Worm (Caenorhabditis elegans) whole organism, L4 larva: ENCODE data around the gene F40E10.5.

Experiments
- F10B5.3 ChIP-seq: sonication (generic microtip); optimal IDR thresholded peaks from 2 replicates; lab custom pipeline; 2016; ENCODE audit warnings: mild to moderate bottlenecking, missing genetic modification characterization, missing compliant biosample characterization
- F26F4.8 ChIP-seq: fragments of 200-800 bp; sonication (Bioruptor generic); conservative IDR thresholded peaks from 2 replicates; pipeline ENCODE4 v1.3.6; 2022; ENCODE audit warnings: missing genetic modification characterization, missing compliant biosample characterization
- R02D3.7 ChIP-seq: fragments of 150-350 bp; sonication (generic microtip); optimal IDR thresholded peaks from 3 replicates; lab custom pipeline; 2014; ENCODE audit warnings: missing biosample characterization, missing genetic modification characterization
- ZK337.2 ChIP-seq: fragments of 200-800 bp; sonication (Bioruptor generic); IDR thresholded peaks from 2 replicates; pipeline ENCODE4 v1.3.6; 2022; ENCODE audit warnings: missing genetic modification reagents, missing genetic modification characterization, missing compliant biosample characterization
- ZK546.5 ChIP-seq, 2 experiments: sonication (generic microtip); optimal IDR thresholded peaks; 2 replicates each; lab custom pipeline; 2017; ENCODE audit warnings: missing biosample characterization in 2 of 2, missing genetic modification characterization in 2 of 2
- aha-1 ChIP-seq: fragments of 150-350 bp; peaks from one replicate; lab custom pipeline; 2014; ENCODE audit warnings: missing biosample characterization, missing genetic modification characterization
- aly-2 ChIP-seq: sonication (generic microtip); optimal IDR thresholded peaks from 2 replicates; lab custom pipeline; 2018; ENCODE audit warnings: missing biosample characterization, missing genetic modification characterization
- ceh-20 ChIP-seq: fragments of 200-800 bp; sonication (Bioruptor generic); IDR thresholded peaks from 2 replicates; pipeline ENCODE4 v1.3.6; 2022; ENCODE audit warnings: missing genetic modification reagents, missing genetic modification characterization, missing compliant biosample characterization
- ceh-28 ChIP-seq: fragments of 150-350 bp; optimal IDR thresholded peaks from 2 replicates; lab custom pipeline; 2014; ENCODE audit warnings: missing biosample characterization, missing genetic modification reagents, missing genetic modification characterization
- daf-12 ChIP-seq: fragments of 150-350 bp; optimal IDR thresholded peaks from 2 replicates; lab custom pipeline; 2014; ENCODE audit warnings: missing biosample characterization, missing genetic modification reagents, missing genetic modification characterization
- daf-8 ChIP-seq: fragments of 200-800 bp; sonication (Bioruptor generic); IDR thresholded peaks from 2 replicates; pipeline ENCODE4 v1.3.6; 2022; ENCODE audit warnings: missing genetic modification characterization, missing compliant biosample characterization
- dmd-6 ChIP-seq: fragments of 200-800 bp; sonication (Bioruptor generic); IDR thresholded peaks from 2 replicates; pipeline ENCODE4 v1.3.6; 2022; ENCODE audit warnings: missing genetic modification reagents, missing genetic modification characterization, missing compliant biosample characterization
- dmd-9 ChIP-seq: fragments of 200-800 bp; sonication (Bioruptor generic); IDR thresholded peaks from 2 replicates; pipeline ENCODE4 v1.3.6; 2022; ENCODE audit warnings: missing genetic modification reagents, missing genetic modification characterization, missing compliant biosample characterization
- dpl-1 ChIP-seq: fragments of 150-350 bp; optimal IDR thresholded peaks from 2 replicates; lab custom pipeline; 2014; ENCODE audit warnings: missing biosample characterization, missing genetic modification reagents, missing genetic modification characterization
- duxl-1 ChIP-seq: sonication (generic microtip); optimal IDR thresholded peaks from 2 replicates; lab custom pipeline; 2016; ENCODE audit warnings: mild to moderate bottlenecking, missing genetic modification characterization, moderate library complexity, missing compliant biosample characterization; ENCODE audit not compliant: poor library complexity
- egl-27 ChIP-seq: sonication (generic microtip); optimal IDR thresholded peaks from 3 replicates; lab custom pipeline; 2017; ENCODE audit warnings: missing biosample characterization, missing genetic modification reagents, missing genetic modification characterization
- hlh-30 ChIP-seq: sonication (generic microtip); optimal IDR thresholded peaks from 2 replicates; lab custom pipeline; 2017; ENCODE audit warnings: antibody characterized with exemption, mild to moderate bottlenecking, missing genetic modification characterization, missing compliant biosample characterization; ENCODE audit not compliant: insufficient read depth
- hmg-1.1 ChIP-seq: fragments of 200-800 bp; sonication (Bioruptor generic); IDR thresholded peaks from 2 replicates; pipeline ENCODE4 v1.3.6; 2022; ENCODE audit warnings: missing genetic modification reagents, missing genetic modification characterization, missing compliant biosample characterization
- lim-7 ChIP-seq: fragments of 200-800 bp; sonication (Bioruptor generic); IDR thresholded peaks from 2 replicates; pipeline ENCODE4 v1.3.6; 2022; ENCODE audit warnings: missing genetic modification characterization, missing compliant biosample characterization
- lin-1 ChIP-seq: fragments of 200-800 bp; sonication (Bioruptor generic); IDR thresholded peaks from 2 replicates; pipeline ENCODE4 v1.3.6; 2022; ENCODE audit warnings: missing genetic modification reagents, missing genetic modification characterization, missing compliant biosample characterization
- lin-13 ChIP-seq: fragments of 150-350 bp; optimal IDR thresholded peaks from 2 replicates; lab custom pipeline; 2014; ENCODE audit warnings: missing biosample characterization, missing genetic modification reagents, missing genetic modification characterization
- lin-29 ChIP-seq: fragments of 200-800 bp; sonication (Bioruptor generic); IDR thresholded peaks from 2 replicates; pipeline ENCODE4 v1.3.6; 2022; ENCODE audit warnings: missing genetic modification reagents, missing genetic modification characterization, missing compliant biosample characterization
- lin-39 ChIP-seq: fragments of 150-350 bp; optimal IDR thresholded peaks from 2 replicates; lab custom pipeline; 2014; ENCODE audit warnings: missing biosample characterization, missing genetic modification reagents, missing genetic modification characterization
- lir-3 ChIP-seq: sonication (generic microtip); optimal IDR thresholded peaks from 2 replicates; lab custom pipeline; 2016; ENCODE audit warnings: mild to moderate bottlenecking, missing genetic modification characterization, missing compliant biosample characterization
- lsy-2 ChIP-seq, 2 experiments: fragments of 150-350 bp in 1 of 2; sonication (generic microtip) in 1 of 2; optimal IDR thresholded peaks; 2 replicates each; lab custom pipeline; 2014 to 2017; ENCODE audit warnings: missing biosample characterization in 2 of 2, missing genetic modification characterization in 2 of 2
- madf-5 ChIP-seq, 2 experiments: fragments of 200-800 bp; sonication (Bioruptor generic); IDR thresholded peaks; 2 replicates each; pipeline ENCODE4 v1.3.6; 2022; ENCODE audit warnings: missing compliant biosample characterization in 2 of 2, missing genetic modification characterization in 2 of 2
- mdl-1 ChIP-seq, 2 experiments: fragments of 150-350 bp in 1 of 2; sonication (generic microtip) in 1 of 2; optimal IDR thresholded peaks; 2 replicates each; lab custom pipeline; 2014 to 2017; ENCODE audit warnings: missing biosample characterization in 2 of 2, missing genetic modification characterization in 2 of 2
- mdt-29 ChIP-seq: fragments of 200-800 bp; sonication (Bioruptor generic); IDR thresholded peaks from 2 replicates; pipeline ENCODE4 v1.3.6; 2022; ENCODE audit warnings: missing genetic modification reagents, missing genetic modification characterization, missing compliant biosample characterization
- mxl-3 ChIP-seq: fragments of 200-800 bp; sonication (Bioruptor generic); optimal IDR thresholded peaks from 2 replicates; lab custom pipeline; 2018; ENCODE audit warnings: mild to moderate bottlenecking, missing genetic modification characterization, missing compliant biosample characterization
- nhr-10 ChIP-seq: fragments of 150-350 bp; optimal IDR thresholded peaks from 2 replicates; lab custom pipeline; 2014; ENCODE audit warnings: missing biosample characterization, missing genetic modification characterization
- nhr-102 ChIP-seq: sonication (generic microtip); optimal IDR thresholded peaks from 2 replicates; lab custom pipeline; 2016; ENCODE audit warnings: mild to moderate bottlenecking, missing genetic modification characterization, moderate library complexity, missing compliant biosample characterization
- nhr-237 ChIP-seq: sonication (generic microtip); optimal IDR thresholded peaks from 2 replicates; lab custom pipeline; 2017; ENCODE audit warnings: missing biosample characterization, missing genetic modification characterization
- nhr-25 ChIP-seq: sonication (generic microtip); optimal IDR thresholded peaks from 2 replicates; lab custom pipeline; 2017; ENCODE audit warnings: missing genetic modification characterization, mild to moderate bottlenecking, missing compliant biosample characterization, antibody characterized with exemption, moderate library complexity, borderline replicate concordance; ENCODE audit not compliant: insufficient read depth
- nhr-28 ChIP-seq: fragments of 150-350 bp; optimal IDR thresholded peaks from 2 replicates; lab custom pipeline; 2014; ENCODE audit warnings: missing biosample characterization, missing genetic modification characterization
- nhr-42 ChIP-seq: fragments of 200-800 bp; sonication (Bioruptor generic); IDR thresholded peaks from 2 replicates; pipeline ENCODE4 v1.3.6; 2022; ENCODE audit warnings: missing genetic modification characterization, missing compliant biosample characterization
- nhr-76 ChIP-seq: fragments of 150-350 bp; optimal IDR thresholded peaks from 2 replicates; lab custom pipeline; 2014; ENCODE audit warnings: missing biosample characterization, missing genetic modification characterization
- nhr-77 ChIP-seq: fragments of 150-350 bp; optimal IDR thresholded peaks from 2 replicates; lab custom pipeline; 2014; ENCODE audit warnings: missing biosample characterization, missing genetic modification characterization
- pqm-1 ChIP-seq: sonication (generic microtip); optimal IDR thresholded peaks from 2 replicates; lab custom pipeline; 2017; ENCODE audit warnings: missing biosample characterization, missing genetic modification characterization
- saeg-2 ChIP-seq: fragments of 200-800 bp; sonication (Bioruptor generic); IDR thresholded peaks from 2 replicates; pipeline ENCODE4 v1.3.6; 2022; ENCODE audit warnings: missing genetic modification reagents, missing genetic modification characterization, missing compliant biosample characterization
- snpc-1.2 ChIP-seq: fragments of 200-800 bp; sonication (Bioruptor generic); IDR thresholded peaks from 2 replicates; pipeline ENCODE4 v1.3.6; 2022; ENCODE audit warnings: missing genetic modification reagents, missing genetic modification characterization, missing compliant biosample characterization
- spr-3 ChIP-seq: fragments of 200-800 bp; sonication (Bioruptor generic); optimal IDR thresholded peaks from 2 replicates; lab custom pipeline; 2018; ENCODE audit warnings: mild to moderate bottlenecking, missing genetic modification characterization, missing compliant biosample characterization
- tag-97 ChIP-seq: fragments of 200-800 bp; sonication (Bioruptor generic); IDR thresholded peaks from 2 replicates; pipeline ENCODE4 v1.3.6; 2022; ENCODE audit warnings: missing genetic modification characterization, missing compliant biosample characterization
- unc-62 ChIP-seq, 3 experiments: fragments of 150-350 bp in 1 of 3; sonication (generic microtip); optimal IDR thresholded peaks in 2 of 3; peaks in 1 of 3; 1 replicate in 1 of 3; 2 replicates in 2 of 3; lab custom pipeline; 2014 to 2017; ENCODE audit warnings: missing biosample characterization in 3 of 3, missing genetic modification characterization in 3 of 3, missing genetic modification reagents in 3 of 3, missing genotype in 1 of 3
- vab-7 ChIP-seq: fragments of 200-800 bp; sonication (Bioruptor generic); IDR thresholded peaks from 2 replicates; pipeline ENCODE4 v1.3.6; 2022; ENCODE audit warnings: missing genetic modification reagents, missing genetic modification characterization, missing compliant biosample characterization
- zfp-3 ChIP-seq: fragments of 200-800 bp; sonication (Bioruptor generic); conservative IDR thresholded peaks from 2 replicates; pipeline ENCODE4 v1.3.6; 2022; ENCODE audit warnings: missing genetic modification reagents, missing genetic modification characterization, missing compliant biosample characterization
- zip-2 ChIP-seq: fragments of 150-350 bp; optimal IDR thresholded peaks from 2 replicates; lab custom pipeline; 2014; ENCODE audit warnings: missing biosample characterization, missing genetic modification characterization
- ztf-7 ChIP-seq: fragments of 150-350 bp; optimal IDR thresholded peaks from 2 replicates; lab custom pipeline; 2014; ENCODE audit warnings: missing biosample characterization, missing genetic modification characterization

Gene F40E10.5

DNA sequence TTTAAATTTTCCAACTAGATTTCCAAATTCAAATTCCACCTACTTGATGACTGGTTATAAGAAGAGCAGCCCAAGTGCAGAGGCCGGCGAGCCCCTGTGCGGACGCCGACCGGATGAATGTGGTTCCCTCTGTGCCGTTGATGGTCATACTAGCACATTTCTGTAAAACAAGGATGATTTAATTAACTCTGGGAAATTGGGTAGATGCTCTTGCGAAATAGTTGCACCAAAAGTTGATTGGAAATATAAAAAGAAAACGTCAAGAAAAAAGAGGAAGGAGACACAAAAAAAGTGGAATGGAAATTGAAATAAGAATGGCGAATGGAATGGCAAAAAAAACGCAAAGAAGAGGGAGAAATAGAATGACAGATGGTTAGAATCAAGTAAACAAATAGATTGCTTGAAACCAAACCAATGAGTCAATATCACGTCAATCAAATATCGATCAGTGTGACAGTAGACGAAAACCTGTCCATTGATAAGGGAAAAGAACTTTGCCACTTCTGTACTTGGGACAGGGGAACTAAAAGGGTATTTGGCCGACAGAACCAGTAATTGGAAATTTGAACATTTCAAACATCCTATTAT, 5.2 kb downstream of the F40E10.5 start, which contains the start of gene tmem-184 (continued):
- TF ChIP-seq dmd-6 (GFP tag; lab: Robert Waterston, UW) (peak; percentile 97), snpc-1.2 (GFP tag; lab: Robert Waterston, UW) (no peak), lin-39 (tag; lab: Kevin White, UChicago) (no peak)

DNA sequence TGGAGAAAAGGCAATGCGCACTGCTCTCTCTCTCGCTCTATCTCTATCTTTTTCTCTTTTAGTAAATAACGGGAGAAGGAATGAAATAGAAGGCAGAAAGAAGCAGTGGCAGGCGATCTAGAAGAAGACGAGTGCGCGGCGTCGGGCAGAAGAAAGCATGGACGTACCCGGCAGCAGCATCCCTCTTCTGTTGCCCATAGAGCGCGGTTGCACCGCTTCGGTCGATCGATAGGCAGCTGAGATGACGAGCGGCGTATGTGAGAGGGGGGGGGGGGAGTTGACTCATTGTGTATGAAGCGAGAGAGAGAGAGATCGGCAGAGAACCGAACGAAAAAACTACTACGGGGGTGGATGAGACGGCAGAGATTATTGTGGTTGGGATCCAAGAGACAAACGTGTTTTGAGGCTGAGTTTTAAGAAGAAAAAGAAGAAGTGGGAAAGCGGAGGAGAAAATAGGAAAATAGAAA, 6.6 kb downstream of the F40E10.5 start:
- peak; percentile 45 for TF ChIP-seq nhr-237 (tag; lab: Kevin White, UChicago)
- no peak for TF ChIP-seq F26F4.8
- peak; percentile 86 for TF ChIP-seq dmd-6 (GFP tag; lab: Robert Waterston, UW)
- TF ChIP-seq duxl-1 = no peak
- peak; percentile 85 for TF ChIP-seq nhr-28 (tag; lab: Kevin White, UChicago)
- TF ChIP-seq R02D3.7 (tag; lab: Kevin White, UChicago) = no peak
- TF ChIP-seq lin-39 (tag; lab: Kevin White, UChicago) = no peak
- TF ChIP-seq lim-7 (GFP tag; lab: Robert Waterston, UW) = no peak
- peak; percentile 76 for TF ChIP-seq nhr-77
- peak; percentile 45 for TF ChIP-seq zip-2 (tag; lab: Kevin White, UChicago)
- TF ChIP-seq ceh-28 (tag; lab: Kevin White, UChicago) = peak; percentile 90
- TF ChIP-seq zfp-3 (GFP tag; lab: Robert Waterston, UW) = no peak
- no peak for TF ChIP-seq mdt-29 (GFP tag; lab: Robert Waterston, UW)
- peak; percentile 89 for TF ChIP-seq lin-13 (GFP tag; lab: Kevin White, UChicago)
- TF ChIP-seq spr-3 (GFP tag; lab: Kevin White, UChicago) = peak; percentile 69
- TF ChIP-seq ZK337.2 (GFP tag; lab: Robert Waterston, UW) = 0 out of 2 replicates have a peak, but pooled peaks have one; percentile 44
- no peak for TF ChIP-seq tag-97 (GFP tag; lab: Robert Waterston, UW)
- peak; percentile 72 for TF ChIP-seq nhr-10 (tag; lab: Kevin White, UChicago)
- TF ChIP-seq egl-27 (tag; lab: Kevin White, UChicago) = no peak
- no peak for TF ChIP-seq ztf-7 (tag; lab: Kevin White, UChicago)
- peak; percentile 97 for TF ChIP-seq mxl-3 (GFP tag; lab: Kevin White, UChicago)
- TF ChIP-seq daf-8 (GFP tag; lab: Robert Waterston, UW) = no peak
- TF ChIP-seq ZK546.5 (tag; optimal IDR thresholded peaks at IDR 0.05; lab: Kevin White, UChicago) = no peak
- TF ChIP-seq daf-12 (tag; lab: Kevin White, UChicago) = no peak
- TF ChIP-seq dmd-9 (GFP tag; lab: Robert Waterston, UW) = 0 out of 2 replicates have a peak, but pooled peaks have one; percentile 65
- no peak for TF ChIP-seq nhr-76 (tag; lab: Kevin White, UChicago)
- peak; percentile 99 for TF ChIP-seq aha-1 (tag; lab: Kevin White, UChicago)
- TF ChIP-seq lin-29 (GFP tag; lab: Robert Waterston, UW) = no peak
- TF ChIP-seq pqm-1 (tag; lab: Kevin White, UChicago) = no peak
- TF ChIP-seq lir-3 (tag; lab: Kevin White, UChicago) = peak; percentile 21
- TF ChIP-seq hmg-1.1 (GFP tag; lab: Robert Waterston, UW) = peak; percentile 95
- peak; percentile 63 for TF ChIP-seq dpl-1 (GFP tag; lab: Kevin White, UChicago)
- TF ChIP-seq lsy-2 (tag; optimal IDR thresholded peaks at IDR 0.05; lab: Kevin White, UChicago) = peak; percentile 73 to 88
- peak in 1 of 2 experiments; percentile 70 for TF ChIP-seq unc-62 (GFP tag; optimal IDR thresholded peaks at IDR 0.05 in 1 of 2; lab: Kevin White, UChicago)
- TF ChIP-seq unc-62 (tag; optimal IDR thresholded peaks at IDR 0.05; lab: Kevin White, UChicago) = peak; percentile 3
- TF ChIP-seq nhr-102 (tag; lab: Kevin White, UChicago) = peak; percentile 75
- TF ChIP-seq aly-2 = no peak
- TF ChIP-seq mdl-1 (tag; optimal IDR thresholded peaks at IDR 0.05; lab: Kevin White, UChicago) = peak; percentile 90 to 91
- TF ChIP-seq lin-1 (GFP tag; lab: Robert Waterston, UW) = 0 out of 2 replicates have a peak, but pooled peaks have one; percentile 52
- TF ChIP-seq nhr-42 (GFP tag; lab: Robert Waterston, UW) = 0 out of 2 replicates have a peak, but pooled peaks have one; percentile 46
- peak; percentile 89 for TF ChIP-seq hlh-30 (tag; lab: Kevin White, UChicago)
- peak; percentile 91 for TF ChIP-seq nhr-25 (tag; lab: Kevin White, UChicago)
- TF ChIP-seq saeg-2 (GFP tag; lab: Robert Waterston, UW) = no peak; the same call in 1 of the 2 replicates
- peak; percentile 58; the same call in 1 of the 2 replicates for TF ChIP-seq vab-7 (GFP tag; lab: Robert Waterston, UW)
- TF ChIP-seq F10B5.3 (tag; lab: Kevin White, UChicago) = peak; percentile 36
- TF ChIP-seq ceh-20 (GFP tag; lab: Robert Waterston, UW) = peak; percentile 88; the same call in 1 of the 2 replicates
- TF ChIP-seq madf-5 (GFP tag; IDR thresholded peaks at IDR 0.05; lab: Robert Waterston, UW) = no peak
